Worm (Caenorhabditis elegans) whole organism, early embryonic: ENCODE results near the gene C24D10.4.

Experiments used
- aly-1 ChIP-seq: sonication (generic microtip); optimal IDR thresholded peaks from 2 replicates; lab custom pipeline; 2016; ENCODE audit warnings: missing genetic modification characterization, missing compliant biosample characterization
- ama-1 ChIP-seq: fragments of 150-350 bp; optimal IDR thresholded peaks from 2 replicates; lab custom pipeline; 2014
- ceh-13 ChIP-seq: fragments of 200-800 bp; sonication (Bioruptor generic); optimal IDR thresholded peaks from 2 replicates; lab custom pipeline; 2018; ENCODE audit warnings: mild to moderate bottlenecking, missing genetic modification characterization, missing compliant biosample characterization
- ets-7 ChIP-seq: sonication (generic microtip); optimal IDR thresholded peaks from 2 replicates; lab custom pipeline; 2016; ENCODE audit warnings: missing genotype, missing genetic modification characterization, missing compliant biosample characterization
- flt-1 ChIP-seq: fragments of 200-800 bp; sonication (Bioruptor generic); IDR thresholded peaks from 2 replicates; pipeline ENCODE4 v1.3.6; 2022; ENCODE audit warnings: missing genetic modification characterization, missing compliant biosample characterization
- hmbx-1 ChIP-seq: sonication (generic microtip); optimal IDR thresholded peaks from 2 replicates; lab custom pipeline; 2016; ENCODE audit warnings: mild to moderate bottlenecking, missing genetic modification characterization, missing compliant biosample characterization
- hmg-4 ChIP-seq: fragments of 200-800 bp; sonication (Bioruptor generic); optimal IDR thresholded peaks from 2 replicates; lab custom pipeline; 2018; ENCODE audit warnings: mild to moderate bottlenecking, missing genetic modification characterization, missing compliant biosample characterization
- pes-1 ChIP-seq: fragments of 200-800 bp; sonication (Bioruptor generic); IDR thresholded peaks from 2 replicates; pipeline ENCODE4 v1.3.6; 2022; ENCODE audit warnings: missing genetic modification reagents, missing genetic modification characterization, missing compliant biosample characterization
- scrt-1 ChIP-seq: fragments of 200-800 bp; sonication (Bioruptor generic); IDR thresholded peaks from 2 replicates; pipeline ENCODE4 v1.3.6; 2022; ENCODE audit warnings: missing genetic modification characterization, missing compliant biosample characterization
- tra-4 ChIP-seq: sonication (generic microtip); optimal IDR thresholded peaks from 2 replicates; lab custom pipeline; 2017; ENCODE audit warnings: missing genetic modification characterization, missing compliant biosample characterization

ce11 chrIV:5210606-5211005 is 50.3 kb downstream of the C24D10.4 start:
- TF ChIP-seq pes-1 (no peak), ets-7 (tag; lab: Kevin White, UChicago) (no peak), hmg-4 (no peak), ceh-13 (no peak), ama-1 (lab: Kevin White, UChicago) (no peak), scrt-1 (no peak), tra-4 (tag; lab: Kevin White, UChicago) (no peak), flt-1 (no peak), hmbx-1 (tag; lab: Kevin White, UChicago) (no peak), aly-1 (tag; lab: Kevin White, UChicago) (no peak)
